Worm (Caenorhabditis elegans) whole organism, young adult: ENCODE data around the gene xbx-1.

Experiments
- F23B12.7 ChIP-seq: sonication (generic microtip); optimal IDR thresholded peaks from 2 replicates; lab custom pipeline; 2017; ENCODE audit warnings: missing genetic modification characterization, mild to moderate bottlenecking, missing compliant biosample characterization, antibody characterized with exemption, moderate library complexity; ENCODE audit not compliant: insufficient read depth
- unc-62 ChIP-seq: fragments of 150-350 bp; optimal IDR thresholded peaks from 2 replicates; lab custom pipeline; 2014; ENCODE audit warnings: missing biosample characterization, missing genetic modification reagents, missing genetic modification characterization

DNA sequence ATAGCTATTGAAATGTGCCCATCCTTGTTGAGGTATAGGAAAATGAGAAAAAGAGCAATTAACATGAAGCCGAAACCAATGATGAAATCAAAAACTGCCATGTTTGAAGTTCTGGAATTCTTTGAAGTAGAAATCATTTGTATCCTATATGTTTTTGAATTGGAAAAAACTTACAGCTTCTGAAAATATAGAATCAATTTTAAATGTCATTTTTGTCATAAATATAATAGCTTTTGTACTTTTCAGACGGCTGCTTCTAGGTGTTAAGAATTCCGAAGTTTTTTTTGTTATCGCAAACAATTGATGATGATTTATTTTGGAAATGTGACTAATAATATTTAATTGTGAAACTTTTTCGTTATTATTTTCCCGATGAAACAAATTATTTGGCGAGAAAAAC lies 33.0 kb upstream of the xbx-1 start, which contains the start of gene C30G7.4:
- TF ChIP-seq F23B12.7 (tag; lab: Kevin White, UChicago) (no peak), unc-62 (GFP tag; lab: Kevin White, UChicago) (no peak)
